Worm (Caenorhabditis elegans): ENCODE results near the gene W08G11.3.

Gene W08G11.3

ce11 chrV:16357253-16357652 lies 10.2 kb upstream of the W08G11.3 start, which contains the start of gene pptr-1:
TSS of gene pptr-1 (plus strand) at chrV:16357521.
- TF ChIP-seq pqm-1 (tag; optimal IDR thresholded peaks at IDR 0.05), result peak; percentile 50
- peak in 1 of 3 experiments; percentile 39 for TF ChIP-seq elt-3 (tag; optimal IDR thresholded peaks at IDR 0.05)
- no peak for TF ChIP-seq nhr-43 (tag; optimal IDR thresholded peaks at IDR 0.05; ENCODE audit: poor library complexity, severe bottlenecking)
- TF ChIP-seq skn-1 (tag; optimal IDR thresholded peaks at IDR 0.05), result no peak
- no peak for TF ChIP-seq unc-62 (GFP tag; optimal IDR thresholded peaks at IDR 0.05)
- peak; percentile 72 for TF ChIP-seq ceh-28 (tag; optimal IDR thresholded peaks at IDR 0.05)
- peak; percentile 47 for TF ChIP-seq nfya-1 (tag; optimal IDR thresholded peaks at IDR 0.05; ENCODE audit: insufficient read depth)
- TF ChIP-seq nhr-25 (tag; optimal IDR thresholded peaks at IDR 0.05), result no peak
- TF ChIP-seq nhr-12 (tag; optimal IDR thresholded peaks at IDR 0.05), result no peak
- TF ChIP-seq ceh-82 (tag; optimal IDR thresholded peaks at IDR 0.05), result no peak
- TF ChIP-seq jun-1 (tag; optimal IDR thresholded peaks at IDR 0.05), result no peak
- no peak for TF ChIP-seq sea-2 (GFP tag; optimal IDR thresholded peaks at IDR 0.05)
- peak; percentile 71 for TF ChIP-seq elt-2 (tag; optimal IDR thresholded peaks at IDR 0.05)
- peak; percentile 58 for TF ChIP-seq nhr-23 (tag; optimal IDR thresholded peaks at IDR 0.05)
- no peak for TF ChIP-seq zag-1 (tag; optimal IDR thresholded peaks at IDR 0.05)
- TF ChIP-seq elt-1 (tag; optimal IDR thresholded peaks at IDR 0.05), result no peak
- TF ChIP-seq unc-39 (tag; optimal IDR thresholded peaks at IDR 0.05), result no peak
- TF ChIP-seq pha-4 (tag; optimal IDR thresholded peaks at IDR 0.05), result peak; percentile 33
- TF ChIP-seq ceh-16 (tag; optimal IDR thresholded peaks at IDR 0.05), result no peak
- TF ChIP-seq nhr-11 (tag; optimal IDR thresholded peaks at IDR 0.05), result no peak
- TF ChIP-seq eor-1 (tag; optimal IDR thresholded peaks at IDR 0.05), result no peak
- no peak for TF ChIP-seq ZK546.5 (tag; optimal IDR thresholded peaks at IDR 0.05)

- TF ChIP-seq nfya-1 (tag; optimal IDR thresholded peaks at IDR 0.05; ENCODE audit: insufficient read depth), result peak; percentile 100
- no peak for TF ChIP-seq nhr-12 (tag; optimal IDR thresholded peaks at IDR 0.05)
Measured at ce11 chrV:16361350-16361749, 6.1 kb upstream of the W08G11.3 start.

ce11 chrV:16368143-16368542 lies 662 bp downstream of the W08G11.3 start:
- TF ChIP-seq elt-3 (tag; optimal IDR thresholded peaks at IDR 0.05) (no peak), hmg-11 (tag; optimal IDR thresholded peaks at IDR 0.05) (no peak)

- no peak for TF ChIP-seq R02D3.7 (tag; optimal IDR thresholded peaks at IDR 0.05)
- peak; percentile 48 for TF ChIP-seq lin-15B (tag; optimal IDR thresholded peaks at IDR 0.05)
- peak; percentile 60 for TF ChIP-seq lin-39 (tag; optimal IDR thresholded peaks at IDR 0.05)
- peak; percentile 71 for TF ChIP-seq lsy-12 (tag; optimal IDR thresholded peaks at IDR 0.05)
- TF ChIP-seq pqm-1 (tag; optimal IDR thresholded peaks at IDR 0.05), result peak; percentile 25
- TF ChIP-seq skn-1 (tag; optimal IDR thresholded peaks at IDR 0.05), result peak; percentile 65
- TF ChIP-seq jun-1 (tag; optimal IDR thresholded peaks at IDR 0.05), result peak; percentile 66
- peak; percentile 61 for TF ChIP-seq nhr-25 (tag; optimal IDR thresholded peaks at IDR 0.05)
- TF ChIP-seq snpc-4 (tag; optimal IDR thresholded peaks at IDR 0.05), result peak; percentile 16
- TF ChIP-seq elt-3 (tag; optimal IDR thresholded peaks at IDR 0.05), result peak in 1 of 3 experiments; percentile 8
- no peak for TF ChIP-seq nhr-12 (tag; optimal IDR thresholded peaks at IDR 0.05)
- peak; percentile 68 for TF ChIP-seq pha-4 (tag; optimal IDR thresholded peaks at IDR 0.05)
- peak; percentile 63 for TF ChIP-seq tbx-2 (tag; optimal IDR thresholded peaks at IDR 0.05)
- peak; percentile 73 for TF ChIP-seq nhr-43 (tag; optimal IDR thresholded peaks at IDR 0.05; ENCODE audit: poor library complexity, severe bottlenecking)
- TF ChIP-seq nhr-28 (tag; optimal IDR thresholded peaks at IDR 0.05), result no peak
- peak; percentile 64 for TF ChIP-seq nfya-1 (tag; optimal IDR thresholded peaks at IDR 0.05; ENCODE audit: insufficient read depth)
- no peak for TF ChIP-seq eor-1 (tag; optimal IDR thresholded peaks at IDR 0.05)
- no peak for TF ChIP-seq nhr-67 (tag; optimal IDR thresholded peaks at IDR 0.05)
- TF ChIP-seq egl-5 (tag; optimal IDR thresholded peaks at IDR 0.05), result no peak
- peak; percentile 71 for TF ChIP-seq elt-2 (tag; optimal IDR thresholded peaks at IDR 0.05)
- peak; percentile 2 for TF ChIP-seq nhr-23 (tag; optimal IDR thresholded peaks at IDR 0.05)
- TF ChIP-seq unc-62 (GFP tag; optimal IDR thresholded peaks at IDR 0.05), result no peak
- no peak for TF ChIP-seq ceh-9 (tag; optimal IDR thresholded peaks at IDR 0.05)
- TF ChIP-seq hmg-11 (tag; optimal IDR thresholded peaks at IDR 0.05), result peak; percentile 83
- TF ChIP-seq ztf-4 (tag; optimal IDR thresholded peaks at IDR 0.05), result peak; percentile 21
Measured at ce11 chrV:16370039-16370438, 2.6 kb downstream of the W08G11.3 start.

ce11 chrV:16374676-16375075 lies 7.2 kb downstream of the W08G11.3 start, which contains the start of gene srv-34:
TSS of gene srv-34 (minus strand) at chrV:16374776.
- TF ChIP-seq nhr-12 (tag; optimal IDR thresholded peaks at IDR 0.05) (no peak), ceh-16 (tag; optimal IDR thresholded peaks at IDR 0.05) (no peak), egl-27 (tag; optimal IDR thresholded peaks at IDR 0.05) (no peak), fkh-2 (tag; optimal IDR thresholded peaks at IDR 0.05) (no peak), nhr-76 (tag; optimal IDR thresholded peaks at IDR 0.05) (no peak), nhr-28 (tag; optimal IDR thresholded peaks at IDR 0.05) (no peak)

All from whole organism, L3 larva.